Worm (Caenorhabditis elegans) whole organism, mixed stage, embryonic: ENCODE data around the gene sre-20.

Experiments used
- blmp-1 ChIP-seq: fragments of 150-350 bp; optimal IDR thresholded peaks from 2 replicates; lab custom pipeline; 2014; ENCODE audit warnings: missing biosample characterization, missing genetic modification characterization
- ceh-39 ChIP-seq: fragments of 150-350 bp; optimal IDR thresholded peaks from 2 replicates; lab custom pipeline; 2014; ENCODE audit warnings: missing biosample characterization, missing genetic modification characterization
- ces-1 ChIP-seq: fragments of 150-350 bp; optimal IDR thresholded peaks from 2 replicates; lab custom pipeline; 2014; ENCODE audit warnings: missing biosample characterization, missing genetic modification reagents, missing genetic modification characterization
- drap-1 ChIP-seq: fragments of 200-800 bp; sonication (Bioruptor generic); optimal IDR thresholded peaks from 3 replicates; lab custom pipeline; 2018; ENCODE audit warnings: mild to moderate bottlenecking, missing genetic modification characterization, missing compliant biosample characterization
- lin-13 ChIP-seq: fragments of 150-350 bp; optimal IDR thresholded peaks from 2 replicates; lab custom pipeline; 2014; ENCODE audit warnings: missing biosample characterization, missing genetic modification characterization
- mep-1 ChIP-seq: fragments of 150-350 bp; optimal IDR thresholded peaks from 2 replicates; lab custom pipeline; 2017; ENCODE audit warnings: missing biosample characterization, missing genetic modification reagents, missing genetic modification characterization, inconsistent platforms
- nhr-2 ChIP-seq: fragments of 150-350 bp; optimal IDR thresholded peaks from 2 replicates; lab custom pipeline; 2014; ENCODE audit warnings: missing biosample characterization, missing genetic modification characterization
- nhr-237 ChIP-seq: fragments of 150-350 bp; optimal IDR thresholded peaks from 2 replicates; lab custom pipeline; 2014; ENCODE audit warnings: missing biosample characterization, missing genetic modification characterization
- pha-4 ChIP-seq: fragments of 150-350 bp; optimal IDR thresholded peaks from 2 replicates; lab custom pipeline; 2018; ENCODE audit warnings: missing biosample characterization, missing genetic modification reagents, missing genetic modification characterization
- sptf-1 ChIP-seq: sonication (generic microtip); optimal IDR thresholded peaks from 2 replicates; lab custom pipeline; 2017; ENCODE audit warnings: mild to moderate bottlenecking, missing genetic modification characterization, moderate library complexity, missing compliant biosample characterization
- unc-39 ChIP-seq: fragments of 150-350 bp; optimal IDR thresholded peaks from 2 replicates; lab custom pipeline; 2014; ENCODE audit warnings: missing biosample characterization, missing genetic modification characterization
- ztf-11 ChIP-seq: fragments of 150-350 bp; optimal IDR thresholded peaks from 2 replicates; lab custom pipeline; 2014; ENCODE audit warnings: missing biosample characterization, missing genetic modification characterization

DNA sequence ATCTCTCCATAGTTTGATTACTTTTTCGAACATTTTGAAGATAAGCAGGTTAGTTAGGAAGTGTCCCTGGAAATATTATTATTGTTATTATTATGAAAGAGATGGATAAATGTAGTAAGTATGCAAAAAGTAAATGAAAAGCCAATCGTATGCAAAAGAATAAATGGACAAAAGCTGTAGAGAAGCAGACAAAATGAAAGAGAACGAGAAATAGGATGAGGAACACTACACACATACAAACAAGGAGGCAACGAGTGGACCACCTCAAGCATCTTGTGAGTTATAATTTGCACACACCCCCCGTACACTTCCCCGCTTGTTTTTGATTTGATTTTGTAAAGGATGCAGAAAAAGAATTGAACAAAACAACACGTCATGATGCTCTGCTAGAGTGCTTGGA, 26.4 kb upstream of the sre-20 start, which contains the start of gene ZC443.2:
- TF ChIP-seq nhr-2 (tag; lab: Kevin White, UChicago) (no peak), nhr-237 (tag; lab: Kevin White, UChicago) (no peak), unc-39 (tag; lab: Kevin White, UChicago) (no peak), mep-1 (no peak), ces-1 (peak; percentile 59), pha-4 (no peak), ztf-11 (tag; lab: Kevin White, UChicago) (no peak), blmp-1 (tag; lab: Kevin White, UChicago) (no peak), sptf-1 (no peak), lin-13 (no peak), ceh-39 (tag; lab: Kevin White, UChicago) (no peak), drap-1 (GFP tag; lab: Kevin White, UChicago) (no peak)
